Fruit fly (Drosophila melanogaster) whole organism, embryonic: ENCODE results near the gene CtsF.
A peak's percentile ranks its signal among the peaks of the same experiment; 100 is the strongest.

ENCODE experiments used
- Aef1 ChIP-seq: fragments of 200-800 bp; sonication (Bioruptor generic); IDR thresholded peaks from 3 replicates; pipeline ENCODE4 v1.3.6; 2022; ENCODE audit warnings: missing biosample characterization, missing genetic modification characterization
- Antp ChIP-seq: fragments of 200-800 bp; sonication (Bioruptor generic); optimal IDR thresholded peaks from 3 replicates; lab custom pipeline; 2016; ENCODE audit warnings: missing biosample characterization, missing genetic modification characterization
- Atf3 ChIP-seq: fragments of 200-800 bp; sonication (Bioruptor generic); optimal IDR thresholded peaks from 3 replicates; lab custom pipeline; 2016; ENCODE audit warnings: missing biosample characterization, missing genetic modification characterization
- BtbVII ChIP-seq: fragments of 200-800 bp; sonication (Bioruptor generic); optimal IDR thresholded peaks from 3 replicates; lab custom pipeline; 2017; ENCODE audit warnings: missing biosample characterization, mild to moderate bottlenecking, missing genetic modification characterization
- CG12659 ChIP-seq: fragments of 200-800 bp; sonication (Bioruptor generic); optimal IDR thresholded peaks from 3 replicates; lab custom pipeline; 2017; ENCODE audit warnings: mild to moderate bottlenecking, missing biosample characterization, missing genetic modification reagents, missing genetic modification characterization
- CG13123 ChIP-seq: fragments of 200-800 bp; sonication (Bioruptor generic); optimal IDR thresholded peaks from 2 replicates; lab custom pipeline; 2016; ENCODE audit warnings: missing biosample characterization, missing genetic modification characterization
- CG14667 ChIP-seq: fragments of 200-800 bp; sonication (Bioruptor generic); IDR thresholded peaks from 2 replicates; pipeline ENCODE4 v1.3.6; 2022; ENCODE audit warnings: missing biosample characterization, missing genetic modification characterization
- CG14965 ChIP-seq: fragments of 200-800 bp; sonication (Bioruptor generic); optimal IDR thresholded peaks from 2 replicates; lab custom pipeline; 2016; ENCODE audit warnings: missing biosample characterization, missing genetic modification characterization, borderline replicate concordance
- CG1529 ChIP-seq: fragments of 200-800 bp; sonication (Bioruptor generic); optimal IDR thresholded peaks from 3 replicates; lab custom pipeline; 2018; ENCODE audit warnings: missing biosample characterization, missing genetic modification characterization
- CG17186 ChIP-seq: fragments of 200-800 bp; sonication (Bioruptor generic); optimal IDR thresholded peaks from 3 replicates; lab custom pipeline; 2017; ENCODE audit warnings: missing biosample characterization, missing genetic modification reagents, missing genetic modification characterization
- CG17829 ChIP-seq: fragments of 200-800 bp; optimal IDR thresholded peaks from 2 replicates; lab custom pipeline; 2019; ENCODE audit warnings: missing biosample characterization, mild to moderate bottlenecking, missing genetic modification characterization, moderate library complexity
- CG3065 ChIP-seq: fragments of 200-800 bp; sonication (Bioruptor generic); optimal IDR thresholded peaks from 2 replicates; lab custom pipeline; 2016; ENCODE audit warnings: missing biosample characterization, missing genetic modification characterization
- CG31365 ChIP-seq: fragments of 200-800 bp; sonication (Bioruptor generic); optimal IDR thresholded peaks from 2 replicates; lab custom pipeline; 2018; ENCODE audit warnings: missing biosample characterization, mild to moderate bottlenecking, missing genetic modification characterization
- CG31388 ChIP-seq: fragments of 200-800 bp; sonication (Bioruptor generic); optimal IDR thresholded peaks from 2 replicates; lab custom pipeline; 2016; ENCODE audit warnings: missing biosample characterization, missing genetic modification characterization
- CG32772 ChIP-seq: fragments of 200-800 bp; sonication (Bioruptor generic); IDR thresholded peaks from 2 replicates; pipeline ENCODE4 v1.3.6; 2022; ENCODE audit warnings: missing biosample characterization, missing genetic modification characterization
- CG3407 ChIP-seq: fragments of 200-800 bp; sonication (Bioruptor generic); optimal IDR thresholded peaks from 2 replicates; lab custom pipeline; 2018; ENCODE audit warnings: missing biosample characterization, mild to moderate bottlenecking, missing genetic modification characterization
- CG42726 ChIP-seq: fragments of 200-800 bp; sonication (Bioruptor generic); IDR thresholded peaks from 2 replicates; pipeline ENCODE4 v1.3.6; 2022; ENCODE audit warnings: missing biosample characterization, missing genetic modification characterization; ENCODE audit not compliant: partially characterized antibody
- CG43689 ChIP-seq: fragments of 200-800 bp; sonication (Bioruptor generic); IDR thresholded peaks from 2 replicates; pipeline ENCODE4 v1.3.6; 2022; ENCODE audit warnings: missing biosample characterization, missing genetic modification characterization
- CG6175 ChIP-seq: fragments of 200-800 bp; sonication (Bioruptor generic); IDR thresholded peaks from 3 replicates; pipeline ENCODE4 v1.3.6; 2022; ENCODE audit warnings: missing biosample characterization, missing genetic modification characterization
- CG7556 ChIP-seq: fragments of 200-800 bp; sonication (Bioruptor generic); optimal IDR thresholded peaks from 2 replicates; lab custom pipeline; 2017; ENCODE audit warnings: missing biosample characterization, mild to moderate bottlenecking, missing genetic modification characterization
- CG7928 ChIP-seq: fragments of 200-800 bp; sonication (Bioruptor generic); optimal IDR thresholded peaks from 2 replicates; lab custom pipeline; 2017; ENCODE audit warnings: missing biosample characterization, mild to moderate bottlenecking, missing genetic modification characterization
- CG8281 ChIP-seq: fragments of 200-800 bp; sonication (Bioruptor generic); optimal IDR thresholded peaks from 2 replicates; lab custom pipeline; 2018; ENCODE audit warnings: missing biosample characterization, mild to moderate bottlenecking, missing genetic modification characterization, moderate library complexity
- Chrac-16 ChIP-seq: fragments of 200-800 bp; sonication (Bioruptor generic); optimal IDR thresholded peaks from 3 replicates; lab custom pipeline; 2016; ENCODE audit warnings: missing biosample characterization, missing genetic modification characterization
- Dad ChIP-seq: fragments of 200-800 bp; sonication (Bioruptor generic); optimal IDR thresholded peaks from 3 replicates; lab custom pipeline; 2016; ENCODE audit warnings: missing biosample characterization, missing genetic modification characterization
- Deaf1 ChIP-seq: fragments of 200-800 bp; optimal IDR thresholded peaks from 3 replicates; lab custom pipeline; 2019; ENCODE audit warnings: missing biosample characterization, mild to moderate bottlenecking, missing genetic modification characterization, moderate library complexity
- Fer2 ChIP-seq: fragments of 200-800 bp; sonication (Bioruptor generic); optimal IDR thresholded peaks from 2 replicates; lab custom pipeline; 2018; ENCODE audit warnings: missing biosample characterization, mild to moderate bottlenecking, missing genetic modification characterization, moderate library complexity
- HmgZ ChIP-seq: fragments of 200-800 bp; sonication (Bioruptor generic); optimal IDR thresholded peaks from 2 replicates; lab custom pipeline; 2018; ENCODE audit warnings: missing biosample characterization, mild to moderate bottlenecking, missing genetic modification characterization
- Hmx ChIP-seq: fragments of 200-800 bp; sonication (Bioruptor generic); optimal IDR thresholded peaks from 2 replicates; lab custom pipeline; 2016; ENCODE audit warnings: missing biosample characterization, missing genetic modification characterization
- Hsf ChIP-seq: fragments of 200-800 bp; sonication (Bioruptor generic); optimal IDR thresholded peaks from 3 replicates; lab custom pipeline; 2016; ENCODE audit warnings: missing biosample characterization, missing genetic modification characterization
- Med ChIP-seq: fragments of 200-800 bp; sonication (Bioruptor generic); peaks from one replicate; lab custom pipeline; 2016; ENCODE audit warnings: missing biosample characterization, missing genetic modification characterization, mild to moderate bottlenecking, inconsistent platforms, moderate library complexity
- Neu2 ChIP-seq: fragments of 200-800 bp; sonication (Bioruptor generic); optimal IDR thresholded peaks from 3 replicates; lab custom pipeline; 2016; ENCODE audit warnings: missing biosample characterization, missing genetic modification characterization, borderline replicate concordance
- Nf-YB ChIP-seq: fragments of 200-800 bp; sonication (Bioruptor generic); optimal IDR thresholded peaks from 3 replicates; lab custom pipeline; 2019; ENCODE audit warnings: missing biosample characterization, mild to moderate bottlenecking, missing genetic modification characterization, moderate library complexity
- Oli ChIP-seq: fragments of 200-800 bp; sonication (Bioruptor generic); optimal IDR thresholded peaks from 2 replicates; lab custom pipeline; 2018; ENCODE audit warnings: missing biosample characterization, mild to moderate bottlenecking, missing genetic modification characterization, moderate library complexity
- Opbp ChIP-seq: fragments of 200-800 bp; sonication (Bioruptor generic); IDR thresholded peaks from 3 replicates; pipeline ENCODE4 v1.3.6; 2022; ENCODE audit warnings: missing biosample characterization, missing genetic modification characterization; ENCODE audit not compliant: partially characterized antibody
- Side ChIP-seq: fragments of 200-800 bp; sonication (Bioruptor generic); optimal IDR thresholded peaks from 2 replicates; lab custom pipeline; 2016; ENCODE audit warnings: missing biosample characterization, missing genetic modification characterization
- Usf ChIP-seq: fragments of 200-800 bp; sonication (Bioruptor generic); optimal IDR thresholded peaks from 2 replicates; lab custom pipeline; 2017; ENCODE audit warnings: missing genotype, missing biosample characterization, missing genetic modification characterization
- bab2 ChIP-seq: fragments of 200-800 bp; sonication (Bioruptor generic); optimal IDR thresholded peaks from 2 replicates; lab custom pipeline; 2016; ENCODE audit warnings: missing biosample characterization, missing genetic modification characterization
- danr ChIP-seq: fragments of 200-800 bp; sonication (Bioruptor generic); IDR thresholded peaks from 2 replicates; pipeline ENCODE4 v1.3.6; 2022; ENCODE audit warnings: missing biosample characterization, missing genetic modification characterization
- dati ChIP-seq: fragments of 200-800 bp; sonication (Bioruptor generic); IDR thresholded peaks from 2 replicates; pipeline ENCODE4 v1.3.6; 2022; ENCODE audit warnings: missing biosample characterization, missing genetic modification characterization
- dmrt11E ChIP-seq: fragments of 200-800 bp; sonication (Bioruptor generic); optimal IDR thresholded peaks from 3 replicates; lab custom pipeline; 2018; ENCODE audit warnings: missing biosample characterization, mild to moderate bottlenecking, missing genetic modification characterization, moderate library complexity
- gsb ChIP-seq: fragments of 200-800 bp; sonication (Bioruptor generic); IDR thresholded peaks from 2 replicates; pipeline ENCODE4 v1.3.6; 2022; ENCODE audit warnings: missing biosample characterization, missing genetic modification characterization
- h ChIP-seq: fragments of >200 bp; optimal IDR thresholded peaks from 2 replicates; lab custom pipeline; 2017
- nerfin-2 ChIP-seq: fragments of 200-800 bp; sonication (Bioruptor generic); IDR thresholded peaks from 2 replicates; pipeline ENCODE4 v1.3.6; 2022; ENCODE audit warnings: missing biosample characterization, missing genetic modification characterization; ENCODE audit not compliant: partially characterized antibody
- sd ChIP-seq: fragments of 200-800 bp; sonication (Bioruptor generic); optimal IDR thresholded peaks from 3 replicates; lab custom pipeline; 2018; ENCODE audit warnings: missing biosample characterization, mild to moderate bottlenecking, missing genetic modification characterization, moderate library complexity
- shn ChIP-seq: fragments of 200-800 bp; sonication (Bioruptor generic); optimal IDR thresholded peaks from 3 replicates; lab custom pipeline; 2016; ENCODE audit warnings: missing biosample characterization, missing genetic modification characterization
- ssp ChIP-seq: fragments of 200-800 bp; sonication (Bioruptor generic); IDR thresholded peaks from 2 replicates; pipeline ENCODE4 v1.3.6; 2022; ENCODE audit warnings: missing biosample characterization, missing genetic modification characterization
- tgo ChIP-seq: fragments of 200-800 bp; sonication (Bioruptor generic); IDR thresholded peaks from 3 replicates; pipeline ENCODE4 v1.3.6; 2022; ENCODE audit warnings: missing biosample characterization, missing genetic modification characterization
- trh ChIP-seq: fragments of 200-800 bp; sonication (Bioruptor generic); optimal IDR thresholded peaks from 2 replicates; lab custom pipeline; 2016; ENCODE audit warnings: missing biosample characterization, missing genetic modification characterization
- vvl ChIP-seq: fragments of 200-800 bp; sonication (Bioruptor generic); IDR thresholded peaks from 2 replicates; pipeline ENCODE4 v1.3.6; 2022; ENCODE audit warnings: missing biosample characterization, missing genetic modification characterization
- wdn ChIP-seq: fragments of 200-800 bp; sonication (Bioruptor generic); IDR thresholded peaks from 2 replicates; pipeline ENCODE4 v1.3.6; 2022; ENCODE audit warnings: missing biosample characterization, missing genetic modification characterization
- wek ChIP-seq: fragments of 200-800 bp; sonication (Bioruptor generic); optimal IDR thresholded peaks from 3 replicates; lab custom pipeline; 2018; ENCODE audit warnings: missing biosample characterization, mild to moderate bottlenecking, missing genetic modification characterization, moderate library complexity

CtsF gene

dm6 chr3R:5251243-5251865 is at the start of gene CtsF (continued):
- TF ChIP-seq dati (GFP tag; lab: Robert Waterston, UW) (no peak), trh (GFP tag; lab: Kevin White, UChicago) (no peak), dmrt11E (tag; lab: Kevin White, UChicago) (no peak), Neu2 (peak; percentile 99), CG8281 (tag; lab: Kevin White, UChicago) (no peak), CG17829 (peak; percentile 54), ssp (GFP tag; lab: Robert Waterston, UW) (0 out of 2 replicates have a peak, but pooled peaks have one; percentile 20), CG42726 (GFP tag; lab: Robert Waterston, UW) (peak; percentile 98), Opbp (peak; percentile 99), Nf-YB (GFP tag; lab: Kevin White, UChicago) (no peak), Med (GFP tag; lab: Kevin White, UChicago) (peak; percentile 88), CG32772 (no peak), HmgZ (tag; lab: Kevin White, UChicago) (peak; percentile 78), Dad (peak; percentile 1), CG7928 (no peak), sd (tag; lab: Kevin White, UChicago) (peak; percentile 36), Fer2 (no peak), Hsf (GFP tag; lab: Kevin White, UChicago) (no peak), bab2 (GFP tag; lab: Kevin White, UChicago) (no peak), CG3407 (GFP tag; lab: Kevin White, UChicago) (no peak), Side (GFP tag; lab: Kevin White, UChicago) (no peak), tgo (no peak), nerfin-2 (GFP tag; lab: Robert Waterston, UW) (peak; percentile 100), shn (GFP tag; lab: Kevin White, UChicago) (no peak), vvl (GFP tag; lab: Robert Waterston, UW) (0 out of 2 replicates have a peak, but pooled peaks have one; percentile 45), wek (GFP tag; lab: Kevin White, UChicago) (no peak), Antp (GFP tag; lab: Kevin White, UChicago) (peak; percentile 39), danr (no peak), CG31365 (tag; lab: Kevin White, UChicago) (no peak), wdn (GFP tag; lab: Robert Waterston, UW) (no peak), Hmx (GFP tag; lab: Kevin White, UChicago) (no peak), CG13123 (no peak), BtbVII (no peak), CG3065 (GFP tag; lab: Kevin White, UChicago) (no peak), h (no peak), CG12659 (GFP tag; lab: Kevin White, UChicago) (peak; percentile 80), CG1529 (GFP tag; lab: Kevin White, UChicago) (no peak), CG31388 (GFP tag; lab: Kevin White, UChicago) (no peak), gsb (GFP tag; lab: Robert Waterston, UW) (no peak), CG43689 (GFP tag; lab: Robert Waterston, UW) (no peak), Aef1 (GFP tag; lab: Robert Waterston, UW) (no peak), CG6175 (peak; percentile 75; the same call in 1 of the 3 replicates), CG14667 (GFP tag; lab: Robert Waterston, UW) (no peak), Chrac-16 (no peak), CG17186 (GFP tag; lab: Kevin White, UChicago) (peak; percentile 70), CG14965 (GFP tag; lab: Kevin White, UChicago) (no peak), Deaf1 (peak; percentile 16), CG7556 (GFP tag; lab: Kevin White, UChicago) (peak; percentile 6), Usf (GFP tag; lab: Kevin White, UChicago) (no peak), Atf3 (no peak), Oli (no peak)
